Worm (Caenorhabditis elegans): ENCODE measurements around the gene C45G9.6.

C45G9.6 gene

DNA sequence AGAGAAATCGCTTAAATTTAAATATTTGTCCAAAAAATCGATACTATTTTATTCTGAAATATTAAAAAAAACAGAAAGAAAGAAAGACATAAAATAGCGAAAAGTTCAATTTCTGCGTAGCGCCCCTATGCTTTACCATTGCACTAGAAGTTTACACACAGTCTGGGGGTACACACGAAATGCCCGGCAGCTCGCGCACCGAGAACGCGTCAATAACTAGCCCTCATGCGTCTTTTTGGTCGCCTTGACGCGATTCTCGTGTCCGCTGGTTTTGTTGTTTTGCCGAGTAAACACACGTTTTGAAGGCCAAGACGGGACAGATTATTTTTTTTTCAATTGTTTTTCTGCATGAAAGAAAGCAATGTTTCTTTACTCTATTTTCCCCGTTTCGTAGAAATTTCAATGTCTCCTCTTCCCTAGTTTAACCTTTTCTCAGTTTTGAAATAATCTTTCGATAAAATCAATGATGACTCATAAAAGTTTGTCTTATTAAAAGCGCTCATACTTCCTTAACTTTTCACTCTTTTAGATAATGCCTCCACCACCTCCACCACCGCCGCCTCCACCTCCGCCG is 18.1 kb upstream of the C45G9.6 start, which contains the start of gene wip-1:
Gene wip-1, plus strand, starts transcription at position 524 of the 574 bp plus-strand sequence.
- TF ChIP-seq mab-5 (tag; optimal IDR thresholded peaks at IDR 0.05) (peak; percentile 38), nhr-12 (tag; optimal IDR thresholded peaks at IDR 0.05) (peak; percentile 67), nhr-237 (tag; optimal IDR thresholded peaks at IDR 0.05) (peak; percentile 95), nhr-28 (tag; optimal IDR thresholded peaks at IDR 0.05) (peak; percentile 49), snpc-4 (tag; optimal IDR thresholded peaks at IDR 0.05) (no peak), lsy-2 (tag; optimal IDR thresholded peaks at IDR 0.05) (peak; percentile 90), zip-8 (tag; optimal IDR thresholded peaks at IDR 0.05) (no peak), nhr-2 (tag; optimal IDR thresholded peaks at IDR 0.05) (no peak), nhr-76 (tag; optimal IDR thresholded peaks at IDR 0.05) (peak; percentile 17), ceh-83 (GFP tag; optimal IDR thresholded peaks at IDR 0.05) (peak; percentile 69), lin-32 (GFP tag; optimal IDR thresholded peaks at IDR 0.05) (peak; percentile 32), cnd-1 (tag; optimal IDR thresholded peaks at IDR 0.05) (peak; percentile 77), unc-62 (GFP tag; optimal IDR thresholded peaks at IDR 0.05) (peak; percentile 47), mls-2 (tag; optimal IDR thresholded peaks at IDR 0.05) (peak; percentile 87), sptf-1 (tag; optimal IDR thresholded peaks at IDR 0.05) (peak; percentile 93), elt-1 (tag; optimal IDR thresholded peaks at IDR 0.05; ENCODE audit: borderline replicate concordance, insufficient read depth) (peak; percentile 63), blmp-1 (tag; optimal IDR thresholded peaks at IDR 0.05) (peak; percentile 25), mep-1 (tag; optimal IDR thresholded peaks at IDR 0.05) (peak; percentile 98), bed-3 (GFP tag; optimal IDR thresholded peaks at IDR 0.05) (no peak), ceh-43 (GFP tag; optimal IDR thresholded peaks at IDR 0.05) (peak; percentile 61), ztf-11 (tag; optimal IDR thresholded peaks at IDR 0.05) (peak; percentile 88), tbx-8 (GFP tag; optimal IDR thresholded peaks at IDR 0.05) (peak; percentile 4), pha-4 (tag; optimal IDR thresholded peaks at IDR 0.05) (peak; percentile 98), elt-3 (tag; optimal IDR thresholded peaks at IDR 0.05) (peak; percentile 32), flh-1 (GFP tag; optimal IDR thresholded peaks at IDR 0.05) (no peak), drap-1 (GFP tag; optimal IDR thresholded peaks at IDR 0.05) (peak; percentile 88), ceh-39 (tag; optimal IDR thresholded peaks at IDR 0.05) (peak; percentile 64), unc-120 (tag; optimal IDR thresholded peaks at IDR 0.05; ENCODE audit: poor library complexity, severe bottlenecking) (peak; percentile 75), hlh-1 (tag; optimal IDR thresholded peaks at IDR 0.05) (peak; percentile 54), ces-1 (GFP tag; optimal IDR thresholded peaks at IDR 0.05) (peak; percentile 51), sem-2 (GFP tag; optimal IDR thresholded peaks at IDR 0.05) (peak; percentile 8), unc-39 (tag; optimal IDR thresholded peaks at IDR 0.05) (peak; percentile 61), M03D4.4 (tag; optimal IDR thresholded peaks at IDR 0.05) (peak; percentile 84), lin-13 (tag; optimal IDR thresholded peaks at IDR 0.05) (peak; percentile 99), ham-2 (GFP tag; optimal IDR thresholded peaks at IDR 0.05) (peak; percentile 93)

DNA sequence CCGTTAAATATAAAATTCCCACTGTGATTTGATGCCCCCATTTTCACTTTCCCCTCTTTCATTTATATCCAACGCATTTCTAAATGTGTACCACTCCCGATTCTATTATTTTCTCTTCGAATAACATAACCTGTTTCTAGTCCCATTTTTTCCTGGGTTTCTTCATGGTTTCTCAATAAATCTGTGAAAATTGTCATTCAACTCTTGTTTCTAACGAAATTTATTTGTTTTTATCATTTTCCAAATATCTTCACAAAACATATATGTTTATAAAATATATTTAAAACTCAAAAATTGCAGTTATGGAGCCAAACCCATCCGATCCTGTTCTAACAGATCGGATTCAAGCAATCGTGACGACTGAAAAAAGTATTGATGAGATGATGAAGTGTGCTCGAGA is 15.3 kb upstream of the C45G9.6 start, which contains the start of gene mdt-11:
Gene mdt-11, plus strand, starts transcription at position 301 of the 400 bp plus-strand sequence.
- TF ChIP-seq elt-3 (tag; optimal IDR thresholded peaks at IDR 0.05) (no peak), sptf-1 (tag; optimal IDR thresholded peaks at IDR 0.05) (no peak), lin-32 (GFP tag; optimal IDR thresholded peaks at IDR 0.05) (no peak), sem-2 (GFP tag; optimal IDR thresholded peaks at IDR 0.05) (no peak), snpc-4 (tag; optimal IDR thresholded peaks at IDR 0.05) (no peak), ceh-83 (GFP tag; optimal IDR thresholded peaks at IDR 0.05) (no peak)

DNA sequence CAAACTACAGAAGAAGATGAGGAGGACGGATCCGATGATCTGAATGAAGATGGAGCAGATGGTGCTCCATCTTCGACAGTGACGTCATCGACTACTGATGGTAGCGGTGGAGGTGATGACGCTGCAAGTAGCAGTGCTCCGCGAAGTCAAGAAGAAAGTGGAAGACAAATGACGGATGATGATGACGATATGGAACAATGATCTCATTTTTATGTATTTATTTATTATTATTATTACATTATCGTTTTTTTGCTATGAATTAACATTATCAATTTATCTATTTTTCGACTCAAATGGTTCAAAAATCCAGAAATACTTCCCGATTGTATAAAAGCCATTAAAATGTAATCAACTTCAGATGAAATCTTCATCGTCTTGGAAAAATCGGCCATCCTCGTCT is 14.6 kb upstream of the C45G9.6 start, which contains the start of gene R144.3:
Gene R144.3, plus strand, starts transcription at position 301 of the 400 bp plus-strand sequence.
- TF ChIP-seq ces-1 (GFP tag; optimal IDR thresholded peaks at IDR 0.05) (no peak), ztf-11 (tag; optimal IDR thresholded peaks at IDR 0.05) (no peak), drap-1 (GFP tag; optimal IDR thresholded peaks at IDR 0.05) (no peak), unc-120 (tag; optimal IDR thresholded peaks at IDR 0.05; ENCODE audit: poor library complexity, severe bottlenecking) (no peak), mep-1 (tag; optimal IDR thresholded peaks at IDR 0.05) (no peak), zip-8 (tag; optimal IDR thresholded peaks at IDR 0.05) (no peak), unc-62 (GFP tag; optimal IDR thresholded peaks at IDR 0.05) (no peak), mls-2 (tag; optimal IDR thresholded peaks at IDR 0.05) (no peak), ceh-83 (GFP tag; optimal IDR thresholded peaks at IDR 0.05) (no peak), hlh-1 (tag; optimal IDR thresholded peaks at IDR 0.05) (no peak), sem-2 (GFP tag; optimal IDR thresholded peaks at IDR 0.05) (no peak)

Data from whole organism, mixed stage, embryonic.